Worm (Caenorhabditis elegans) whole organism, mixed stage, embryonic: ENCODE data around the gene F14D7.8.

Experiments used
- blmp-1 ChIP-seq: fragments of 150-350 bp; optimal IDR thresholded peaks from 2 replicates; lab custom pipeline; 2014; ENCODE audit warnings: missing biosample characterization, missing genetic modification characterization
- ceh-39 ChIP-seq: fragments of 150-350 bp; optimal IDR thresholded peaks from 2 replicates; lab custom pipeline; 2014; ENCODE audit warnings: missing biosample characterization, missing genetic modification characterization
- ces-1 ChIP-seq: fragments of 150-350 bp; optimal IDR thresholded peaks from 2 replicates; lab custom pipeline; 2014; ENCODE audit warnings: missing biosample characterization, missing genetic modification reagents, missing genetic modification characterization
- elt-3 ChIP-seq: fragments of 150-350 bp; optimal IDR thresholded peaks from 2 replicates; lab custom pipeline; 2014; ENCODE audit warnings: missing biosample characterization, missing genetic modification characterization
- ham-2 ChIP-seq: fragments of 200-800 bp; sonication (Bioruptor generic); optimal IDR thresholded peaks from 2 replicates; lab custom pipeline; 2018; ENCODE audit warnings: mild to moderate bottlenecking, missing genetic modification characterization, missing compliant biosample characterization
- lin-13 ChIP-seq: fragments of 150-350 bp; optimal IDR thresholded peaks from 2 replicates; lab custom pipeline; 2014; ENCODE audit warnings: missing biosample characterization, missing genetic modification characterization
- lsy-2 ChIP-seq: fragments of 150-350 bp; optimal IDR thresholded peaks from 2 replicates; lab custom pipeline; 2014; ENCODE audit warnings: missing biosample characterization, missing genetic modification characterization
- nhr-237 ChIP-seq: fragments of 150-350 bp; optimal IDR thresholded peaks from 2 replicates; lab custom pipeline; 2014; ENCODE audit warnings: missing biosample characterization, missing genetic modification characterization
- nhr-76 ChIP-seq: sonication (generic microtip); optimal IDR thresholded peaks from 2 replicates; lab custom pipeline; 2017; ENCODE audit warnings: missing biosample characterization, missing genetic modification characterization
- pha-4 ChIP-seq: fragments of 150-350 bp; optimal IDR thresholded peaks from 2 replicates; lab custom pipeline; 2018; ENCODE audit warnings: missing biosample characterization, missing genetic modification reagents, missing genetic modification characterization
- snpc-4 ChIP-seq: fragments of 150-350 bp; optimal IDR thresholded peaks from 2 replicates; lab custom pipeline; 2014; ENCODE audit warnings: missing biosample characterization, missing genetic modification characterization
- unc-62 ChIP-seq: fragments of 150-350 bp; optimal IDR thresholded peaks from 2 replicates; lab custom pipeline; 2014; ENCODE audit warnings: missing biosample characterization, missing genetic modification reagents, missing genetic modification characterization
- zip-8 ChIP-seq: fragments of 150-350 bp; optimal IDR thresholded peaks from 2 replicates; lab custom pipeline; 2014; ENCODE audit warnings: missing biosample characterization, missing genetic modification characterization
- ztf-11 ChIP-seq: fragments of 150-350 bp; optimal IDR thresholded peaks from 2 replicates; lab custom pipeline; 2014; ENCODE audit warnings: missing biosample characterization, missing genetic modification characterization

ce11 chrV:14268616-14269015 is 44.0 kb downstream of the F14D7.8 start, which contains the start of gene F40G12.4:
- no peak for TF ChIP-seq snpc-4 (tag; lab: Kevin White, UChicago)
- TF ChIP-seq pha-4 (tag; lab: Kevin White, UChicago): no peak
- no peak for TF ChIP-seq zip-8
- TF ChIP-seq ham-2: no peak
- TF ChIP-seq lsy-2 (tag; lab: Kevin White, UChicago): no peak
- TF ChIP-seq nhr-237 (tag; lab: Kevin White, UChicago): no peak
- TF ChIP-seq ces-1 (GFP tag; lab: Kevin White, UChicago): no peak
- TF ChIP-seq ztf-11 (tag; lab: Kevin White, UChicago): no peak
- TF ChIP-seq lin-13 (tag; lab: Kevin White, UChicago): no peak
- no peak for TF ChIP-seq ceh-39
- no peak for TF ChIP-seq blmp-1 (tag; lab: Kevin White, UChicago)
- TF ChIP-seq unc-62 (GFP tag; lab: Kevin White, UChicago): no peak
- TF ChIP-seq elt-3: no peak
- TF ChIP-seq nhr-76 (tag; lab: Kevin White, UChicago): no peak
